Worm (Caenorhabditis elegans) whole organism, young adult: ENCODE results near the gene tub-1.

Experiments used
- B0336.3 ChIP-seq: fragments of 200-800 bp; sonication (Bioruptor generic); IDR thresholded peaks from 2 replicates; pipeline ENCODE4 v1.3.6; 2022; ENCODE audit warnings: missing genetic modification characterization, missing compliant biosample characterization
- F39B2.1 ChIP-seq: fragments of 200-800 bp; sonication (Bioruptor generic); IDR thresholded peaks from 2 replicates; pipeline ENCODE4 v1.3.6; 2022; ENCODE audit warnings: missing genetic modification reagents, missing genetic modification characterization, missing compliant biosample characterization
- F57A8.1 ChIP-seq: fragments of 200-800 bp; sonication (Bioruptor generic); optimal IDR thresholded peaks from 2 replicates; lab custom pipeline; 2018; ENCODE audit warnings: mild to moderate bottlenecking, missing genetic modification characterization, moderate library complexity, missing compliant biosample characterization
- F57C9.4 ChIP-seq: sonication (generic microtip); optimal IDR thresholded peaks from 2 replicates; lab custom pipeline; 2017; ENCODE audit warnings: mild to moderate bottlenecking, missing genetic modification characterization, missing compliant biosample characterization
- K12H6.12 ChIP-seq: fragments of 200-800 bp; sonication (Bioruptor generic); optimal IDR thresholded peaks from 2 replicates; lab custom pipeline; 2018; ENCODE audit warnings: mild to moderate bottlenecking, missing genetic modification characterization, missing compliant biosample characterization
- Y56A3A.18 ChIP-seq: fragments of 200-800 bp; sonication (Bioruptor generic); IDR thresholded peaks from 2 replicates; pipeline ENCODE4 v1.3.6; 2022; ENCODE audit warnings: missing genetic modification reagents, missing genetic modification characterization, missing compliant biosample characterization
- ZK185.1 ChIP-seq: sonication (generic microtip); optimal IDR thresholded peaks from 2 replicates; lab custom pipeline; 2016; ENCODE audit warnings: mild to moderate bottlenecking, missing genetic modification characterization, missing compliant biosample characterization; ENCODE audit not compliant: poor library complexity, severe bottlenecking
- aptf-3 ChIP-seq: fragments of 200-800 bp; sonication (Bioruptor generic); IDR thresholded peaks from 2 replicates; pipeline ENCODE4 v1.3.6; 2022; ENCODE audit warnings: missing genetic modification characterization, missing compliant biosample characterization
- attf-5 ChIP-seq: fragments of 200-800 bp; sonication (Bioruptor generic); optimal IDR thresholded peaks from 2 replicates; lab custom pipeline; 2018; ENCODE audit warnings: mild to moderate bottlenecking, missing genetic modification characterization, missing compliant biosample characterization
- bed-2 ChIP-seq: fragments of 200-800 bp; sonication (Bioruptor generic); IDR thresholded peaks from 2 replicates; pipeline ENCODE4 v1.3.6; 2022; ENCODE audit warnings: missing genetic modification reagents, missing genetic modification characterization, missing compliant biosample characterization
- ceh-100 ChIP-seq: fragments of 200-800 bp; sonication (Bioruptor generic); IDR thresholded peaks from 2 replicates; pipeline ENCODE4 v1.3.6; 2022; ENCODE audit warnings: missing genetic modification reagents, missing genetic modification characterization, missing compliant biosample characterization
- ceh-27 ChIP-seq: fragments of 200-800 bp; sonication (Bioruptor generic); optimal IDR thresholded peaks from 2 replicates; lab custom pipeline; 2018; ENCODE audit warnings: mild to moderate bottlenecking, missing genetic modification characterization, moderate library complexity, missing compliant biosample characterization
- ceh-58 ChIP-seq: fragments of 200-800 bp; sonication (Bioruptor generic); IDR thresholded peaks from 2 replicates; pipeline ENCODE4 v1.3.6; 2022; ENCODE audit warnings: missing genetic modification characterization, missing compliant biosample characterization
- ceh-79 ChIP-seq: sonication (generic microtip); optimal IDR thresholded peaks from 2 replicates; lab custom pipeline; 2017; ENCODE audit warnings: mild to moderate bottlenecking, missing genetic modification characterization, missing compliant biosample characterization
- efl-1 ChIP-seq: fragments of 150-350 bp; optimal IDR thresholded peaks from 2 replicates; lab custom pipeline; 2014; ENCODE audit warnings: missing biosample characterization, missing genetic modification reagents, missing genetic modification characterization
- egrh-3 ChIP-seq: fragments of 200-800 bp; sonication (Bioruptor generic); IDR thresholded peaks from 2 replicates; pipeline ENCODE4 v1.3.6; 2022; ENCODE audit warnings: missing genetic modification reagents, missing genetic modification characterization, missing compliant biosample characterization
- him-1 ChIP-seq: sonication (generic microtip); optimal IDR thresholded peaks from 2 replicates; lab custom pipeline; 2016; ENCODE audit warnings: missing genotype, missing genetic modification reagents, missing genetic modification characterization, missing compliant biosample characterization
- hlh-26 ChIP-seq: fragments of 200-800 bp; sonication (Bioruptor generic); conservative IDR thresholded peaks from 2 replicates; pipeline ENCODE4 v1.3.6; 2022; ENCODE audit warnings: missing genetic modification reagents, missing genetic modification characterization, missing compliant biosample characterization
- hmg-20 ChIP-seq: fragments of 200-800 bp; sonication (Bioruptor generic); IDR thresholded peaks from 2 replicates; pipeline ENCODE4 v1.3.6; 2022; ENCODE audit warnings: missing genetic modification reagents, missing genetic modification characterization, missing compliant biosample characterization
- let-526 ChIP-seq: fragments of 200-800 bp; sonication (Bioruptor generic); IDR thresholded peaks from 2 replicates; pipeline ENCODE4 v1.3.6; 2022; ENCODE audit warnings: missing genetic modification reagents, missing genetic modification characterization, missing compliant biosample characterization
- lin-40 ChIP-seq: sonication (generic microtip); optimal IDR thresholded peaks from 2 replicates; lab custom pipeline; 2016; ENCODE audit warnings: missing genetic modification characterization, mild to moderate bottlenecking, missing compliant biosample characterization, missing genotype, missing genetic modification reagents
- lin-54 ChIP-seq: fragments of 200-800 bp; sonication (Bioruptor generic); optimal IDR thresholded peaks from 2 replicates; lab custom pipeline; 2018; ENCODE audit warnings: mild to moderate bottlenecking, missing genetic modification characterization, missing compliant biosample characterization
- lsl-1 ChIP-seq: fragments of 200-800 bp; sonication (Bioruptor generic); optimal IDR thresholded peaks from 2 replicates; lab custom pipeline; 2018; ENCODE audit warnings: mild to moderate bottlenecking, missing genetic modification characterization, moderate library complexity, missing compliant biosample characterization
- lsy-27 ChIP-seq: sonication (generic microtip); optimal IDR thresholded peaks from 2 replicates; lab custom pipeline; 2017; ENCODE audit warnings: missing genetic modification characterization, mild to moderate bottlenecking, missing compliant biosample characterization, antibody characterized with exemption, missing genotype, borderline replicate concordance; ENCODE audit not compliant: insufficient read depth
- madf-8 ChIP-seq: fragments of 200-800 bp; sonication (Bioruptor generic); conservative IDR thresholded peaks from 2 replicates; pipeline ENCODE4 v1.3.6; 2022; ENCODE audit warnings: missing genetic modification reagents, missing genetic modification characterization, missing compliant biosample characterization
- mcd-1 ChIP-seq: fragments of 200-800 bp; sonication (Bioruptor generic); IDR thresholded peaks from 2 replicates; pipeline ENCODE4 v1.3.6; 2022; ENCODE audit warnings: missing genetic modification reagents, missing genetic modification characterization, missing compliant biosample characterization
- nhr-80 ChIP-seq: sonication (generic microtip); optimal IDR thresholded peaks from 2 replicates; lab custom pipeline; 2016; ENCODE audit warnings: missing genetic modification characterization, missing compliant biosample characterization
- repo-1 ChIP-seq: sonication (generic microtip); optimal IDR thresholded peaks from 2 replicates; lab custom pipeline; 2017; ENCODE audit warnings: mild to moderate bottlenecking, missing genetic modification characterization, missing compliant biosample characterization
- sdz-38 ChIP-seq: sonication (generic microtip); optimal IDR thresholded peaks from 2 replicates; lab custom pipeline; 2016; ENCODE audit warnings: missing genotype, missing genetic modification characterization, missing compliant biosample characterization
- snpc-1.3 ChIP-seq: sonication (generic microtip); optimal IDR thresholded peaks from 2 replicates; lab custom pipeline; 2017; ENCODE audit warnings: missing genetic modification characterization, mild to moderate bottlenecking, missing compliant biosample characterization, antibody characterized with exemption, moderate library complexity, missing genotype, missing genetic modification reagents; ENCODE audit not compliant: insufficient read depth
- unc-130 ChIP-seq: sonication (generic microtip); optimal IDR thresholded peaks from 2 replicates; lab custom pipeline; 2016; ENCODE audit warnings: missing genetic modification reagents, missing genetic modification characterization, missing compliant biosample characterization
- unc-62 ChIP-seq: fragments of 150-350 bp; optimal IDR thresholded peaks from 2 replicates; lab custom pipeline; 2014; ENCODE audit warnings: missing biosample characterization, missing genetic modification reagents, missing genetic modification characterization
- zfh-2 ChIP-seq: fragments of 200-800 bp; sonication (Bioruptor generic); conservative IDR thresholded peaks from 2 replicates; pipeline ENCODE4 v1.3.6; 2022; ENCODE audit warnings: missing genetic modification reagents, missing genetic modification characterization, missing compliant biosample characterization
- ztf-22 ChIP-seq: fragments of 200-800 bp; sonication (Bioruptor generic); optimal IDR thresholded peaks from 2 replicates; lab custom pipeline; 2018; ENCODE audit warnings: mild to moderate bottlenecking, missing genetic modification characterization, moderate library complexity, missing compliant biosample characterization
- ztf-25 ChIP-seq: fragments of 200-800 bp; sonication (Bioruptor generic); IDR thresholded peaks from 2 replicates; pipeline ENCODE4 v1.3.6; 2022; ENCODE audit warnings: missing genetic modification reagents, missing genetic modification characterization, missing compliant biosample characterization

Gene tub-1

ce11 chrII:8138015-8138546 lies 18.7 kb downstream of the tub-1 start, which contains the start of gene cdc-48.2 (continued):
- TF ChIP-seq bed-2 (GFP tag; lab: Robert Waterston, UW) (no peak), lin-54 (GFP tag; lab: Kevin White, UChicago) (no peak), nhr-80 (tag; lab: Kevin White, UChicago) (peak; percentile 2), F57A8.1 (GFP tag; lab: Kevin White, UChicago) (no peak), ZK185.1 (tag; lab: Kevin White, UChicago) (no peak), unc-62 (no peak), let-526 (GFP tag; lab: Robert Waterston, UW) (no peak), K12H6.12 (tag; lab: Kevin White, UChicago) (no peak), him-1 (tag; lab: Kevin White, UChicago) (no peak), zfh-2 (GFP tag; lab: Robert Waterston, UW) (no peak)
- TF ChIP-seq, all 124 proteins: peak for 6

- TF ChIP-seq K12H6.12 (tag; lab: Kevin White, UChicago) = peak; percentile 39
- peak; percentile 23 for TF ChIP-seq efl-1 (GFP tag; lab: Kevin White, UChicago)
- TF ChIP-seq aptf-3 (GFP tag; lab: Robert Waterston, UW) = no peak
- no peak for TF ChIP-seq lin-40 (tag; lab: Kevin White, UChicago)
- peak; percentile 46; the same call in 1 of the 2 replicates for TF ChIP-seq mcd-1 (GFP tag; lab: Robert Waterston, UW)
- TF ChIP-seq ztf-25 (GFP tag; lab: Robert Waterston, UW) = no peak
- no peak for TF ChIP-seq hlh-26
- peak; percentile 86 for TF ChIP-seq ceh-100
- TF ChIP-seq egrh-3 (GFP tag; lab: Robert Waterston, UW) = 0 out of 2 replicates have a peak, but pooled peaks have one; percentile 9
- no peak for TF ChIP-seq F57A8.1 (GFP tag; lab: Kevin White, UChicago)
- peak; percentile 13 for TF ChIP-seq lsl-1 (GFP tag; lab: Kevin White, UChicago)
These were observed 19.4 kb downstream of the tub-1 start for ce11 chrII:8137379-8137778.

- TF ChIP-seq F39B2.1 (GFP tag; lab: Robert Waterston, UW) = no peak
- TF ChIP-seq sdz-38 = no peak
- TF ChIP-seq lsy-27 (tag; lab: Kevin White, UChicago) = no peak
- TF ChIP-seq mcd-1 (GFP tag; lab: Robert Waterston, UW) = no peak
- TF ChIP-seq snpc-1.3 (tag; lab: Kevin White, UChicago) = no peak
- no peak for TF ChIP-seq ceh-58 (GFP tag; lab: Robert Waterston, UW)
- no peak for TF ChIP-seq F57C9.4 (tag; lab: Kevin White, UChicago)
- TF ChIP-seq hmg-20 (GFP tag; lab: Robert Waterston, UW) = no peak
- no peak for TF ChIP-seq ztf-22 (GFP tag; lab: Kevin White, UChicago)
- no peak for TF ChIP-seq unc-130
- TF ChIP-seq ceh-27 (GFP tag; lab: Kevin White, UChicago) = no peak
- TF ChIP-seq madf-8 (GFP tag; lab: Robert Waterston, UW) = no peak
- no peak for TF ChIP-seq B0336.3 (GFP tag; lab: Robert Waterston, UW)
- no peak for TF ChIP-seq ZK185.1 (tag; lab: Kevin White, UChicago)
- TF ChIP-seq attf-5 (GFP tag; lab: Kevin White, UChicago) = no peak
- no peak for TF ChIP-seq Y56A3A.18
These were observed 19.9 kb downstream of the tub-1 start, which contains the start of gene ctns-1 for ce11 chrII:8136818-8137217. Gene ctns-1 (minus strand): TSS chrII:8136918.

- TF ChIP-seq repo-1 (tag; lab: Kevin White, UChicago) = peak; percentile 16
- no peak for TF ChIP-seq ceh-79 (tag; lab: Kevin White, UChicago)
These were observed 20.8 kb downstream of the tub-1 start for ce11 chrII:8135953-8136352.
